Fruit fly (Drosophila melanogaster) ovary, adult (tissue): ENCODE data around the gene bin.

Source experiments
- CG17801 ChIP-seq: fragments of 200-800 bp; optimal IDR thresholded peaks from 2 replicates; lab custom pipeline; 2019; ENCODE audit warnings: missing biosample characterization, mild to moderate bottlenecking, missing genetic modification characterization, moderate library complexity; ENCODE audit not compliant: partially characterized antibody

The bin gene

dm6 chr3L:6988942-6989569 lies 1.4 kb upstream of the bin start:
- no peak for TF ChIP-seq CG17801

- no peak for TF ChIP-seq CG17801
Measured at dm6 chr3L:6993350-6993749, 2.9 kb downstream of the bin start.

dm6 chr3L:6995364-6995749 lies 4.9 kb downstream of the bin start:
- no peak for TF ChIP-seq CG17801

dm6 chr3L:6996907-6997306 lies 6.5 kb downstream of the bin start:
- TF ChIP-seq CG17801, result no peak

- TF ChIP-seq CG17801, result no peak
Measured at dm6 chr3L:6997410-6997809, 7.0 kb downstream of the bin start.

- TF ChIP-seq CG17801, result no peak
Measured at dm6 chr3L:6998692-6999091, 8.3 kb downstream of the bin start, which contains the start of gene Mp. TSS of gene Mp (plus strand) at chr3L:6998843.

- TF ChIP-seq CG17801, result no peak
Measured at dm6 chr3L:6999993-7000392, 9.6 kb downstream of the bin start.

dm6 chr3L:7001855-7002254 lies 11.4 kb downstream of the bin start:
- TF ChIP-seq CG17801, result no peak

dm6 chr3L:7002355-7002754 lies 11.9 kb downstream of the bin start:
- TF ChIP-seq CG17801, result no peak

dm6 chr3L:7003132-7003531 lies 12.7 kb downstream of the bin start:
- TF ChIP-seq CG17801, result no peak

dm6 chr3L:7006421-7006820 lies 16.0 kb downstream of the bin start:
- no peak for TF ChIP-seq CG17801

- no peak for TF ChIP-seq CG17801
Measured at dm6 chr3L:7008351-7008750, 17.9 kb downstream of the bin start.

- TF ChIP-seq CG17801, result no peak
Measured at dm6 chr3L:7009411-7009810, 19.0 kb downstream of the bin start.

- no peak for TF ChIP-seq CG17801
Measured at dm6 chr3L:7009886-7010285, 19.5 kb downstream of the bin start.

dm6 chr3L:7012271-7012670 lies 21.8 kb downstream of the bin start:
- TF ChIP-seq CG17801, result no peak

- TF ChIP-seq CG17801, result no peak
Measured at dm6 chr3L:7013568-7014305, 23.3 kb downstream of the bin start.

dm6 chr3L:7026694-7027093 lies 36.3 kb downstream of the bin start, which contains the start of gene CG17744:
TSS of gene CG17744 (minus strand) at chr3L:7026794.
- TF ChIP-seq CG17801, result no peak

dm6 chr3L:7035037-7035436 lies 44.6 kb downstream of the bin start:
- no peak for TF ChIP-seq CG17801
